Worm (Caenorhabditis elegans) whole organism, L1 larva: ENCODE data around the gene scd-1.
A peak's percentile ranks its signal among the peaks of the same experiment; 100 is the strongest.

Experiments used
- C16A3.4 ChIP-seq: fragments of 150-350 bp; optimal IDR thresholded peaks from 2 replicates; lab custom pipeline; 2014; ENCODE audit warnings: missing biosample characterization, missing genetic modification characterization
- aha-1 ChIP-seq: fragments of 150-350 bp; optimal IDR thresholded peaks from 2 replicates; lab custom pipeline; 2014; ENCODE audit warnings: missing biosample characterization, missing genetic modification characterization
- blmp-1 ChIP-seq: fragments of 150-350 bp; optimal IDR thresholded peaks from 2 replicates; lab custom pipeline; 2014; ENCODE audit warnings: missing biosample characterization, missing genetic modification characterization
- ceh-63 ChIP-seq: fragments of 200-800 bp; sonication (Bioruptor generic); optimal IDR thresholded peaks from 2 replicates; lab custom pipeline; 2018; ENCODE audit warnings: mild to moderate bottlenecking, missing genetic modification characterization, missing compliant biosample characterization
- ceh-8 ChIP-seq: fragments of 200-800 bp; sonication (Bioruptor generic); optimal IDR thresholded peaks from 2 replicates; lab custom pipeline; 2018; ENCODE audit warnings: mild to moderate bottlenecking, missing genetic modification characterization, moderate library complexity, missing compliant biosample characterization
- ceh-90 ChIP-seq: sonication (generic microtip); optimal IDR thresholded peaks from 2 replicates; lab custom pipeline; 2016; ENCODE audit warnings: missing genetic modification characterization, missing compliant biosample characterization
- ces-1 ChIP-seq: fragments of 150-350 bp; optimal IDR thresholded peaks from 2 replicates; lab custom pipeline; 2014; ENCODE audit warnings: missing biosample characterization, missing genetic modification reagents, missing genetic modification characterization
- efl-1 ChIP-seq, 4 experiments: fragments of 150-350 bp; optimal IDR thresholded peaks in 3 of 4; peaks in 1 of 4; 1 replicate in 1 of 4; 2 replicates in 3 of 4; lab custom pipeline; 2014; ENCODE audit warnings: missing biosample characterization in 2 of 4, missing genetic modification characterization in 2 of 4, missing genetic modification reagents in 2 of 4
- egl-13 ChIP-seq: sonication (generic microtip); optimal IDR thresholded peaks from 2 replicates; lab custom pipeline; 2016; ENCODE audit warnings: missing genotype, missing genetic modification reagents, missing genetic modification characterization, missing compliant biosample characterization
- elt-2 ChIP-seq: sonication (generic microtip); optimal IDR thresholded peaks from 2 replicates; lab custom pipeline; 2016; ENCODE audit warnings: missing genetic modification characterization, mild to moderate bottlenecking, inconsistent platforms, missing compliant biosample characterization, missing genetic modification reagents
- elt-3 ChIP-seq, 6 experiments: fragments of 150-350 bp in 1 of 6; sonication (generic microtip); optimal IDR thresholded peaks; 2 replicates each; lab custom pipeline; 2017 to 2018; ENCODE audit warnings: missing biosample characterization in 6 of 6, missing genetic modification characterization in 6 of 6, inconsistent platforms in 1 of 6
- ets-5 ChIP-seq: fragments of 200-800 bp; sonication (Bioruptor generic); IDR thresholded peaks from 2 replicates; pipeline ENCODE4 v1.3.6; 2022; ENCODE audit warnings: missing genetic modification characterization, missing compliant biosample characterization
- fkh-4 ChIP-seq: sonication (generic microtip); optimal IDR thresholded peaks from 2 replicates; lab custom pipeline; 2016; ENCODE audit warnings: missing compliant biosample characterization, missing genetic modification characterization, borderline replicate concordance
- fkh-8 ChIP-seq: sonication (generic microtip); optimal IDR thresholded peaks from 2 replicates; lab custom pipeline; 2016; ENCODE audit warnings: mild to moderate bottlenecking, missing genetic modification characterization, missing compliant biosample characterization
- grh-1 ChIP-seq: fragments of 200-800 bp; sonication (Bioruptor generic); IDR thresholded peaks from 2 replicates; pipeline ENCODE4 v1.3.6; 2022; ENCODE audit warnings: missing genetic modification reagents, missing genetic modification characterization, missing compliant biosample characterization
- hlh-17 ChIP-seq: fragments of 200-800 bp; sonication (Bioruptor generic); optimal IDR thresholded peaks from 2 replicates; lab custom pipeline; 2018; ENCODE audit warnings: missing genetic modification characterization, mild to moderate bottlenecking, missing compliant biosample characterization, moderate library complexity, borderline replicate concordance
- isw-1 ChIP-seq: fragments of 200-800 bp; sonication (Bioruptor generic); IDR thresholded peaks from 2 replicates; pipeline ENCODE4 v1.3.6; 2022; ENCODE audit warnings: missing genetic modification characterization, missing compliant biosample characterization
- jun-1 ChIP-seq: fragments of 150-350 bp; optimal IDR thresholded peaks from 2 replicates; lab custom pipeline; 2014; ENCODE audit warnings: missing biosample characterization, missing genetic modification reagents, missing genetic modification characterization
- lin-13 ChIP-seq: fragments of 150-350 bp; optimal IDR thresholded peaks from 2 replicates; lab custom pipeline; 2014; ENCODE audit warnings: missing biosample characterization, missing genetic modification reagents, missing genetic modification characterization
- lin-14 ChIP-seq: fragments of 200-800 bp; sonication (Bioruptor generic); optimal IDR thresholded peaks from 2 replicates; lab custom pipeline; 2018; ENCODE audit warnings: mild to moderate bottlenecking, missing genetic modification characterization, moderate library complexity, missing compliant biosample characterization
- lin-15B ChIP-seq: fragments of 150-350 bp; sonication (generic microtip); optimal IDR thresholded peaks from 3 replicates; lab custom pipeline; 2014; ENCODE audit warnings: missing biosample characterization, missing genetic modification characterization
- lin-35 ChIP-seq, 2 experiments: fragments of 150-350 bp; optimal IDR thresholded peaks; 2 replicates each; lab custom pipeline; 2014; ENCODE audit warnings: missing biosample characterization in 2 of 2, missing genetic modification characterization in 2 of 2, missing genetic modification reagents in 2 of 2
- lir-3 ChIP-seq: sonication (generic microtip); optimal IDR thresholded peaks from 2 replicates; lab custom pipeline; 2016; ENCODE audit warnings: mild to moderate bottlenecking, missing genetic modification characterization, moderate library complexity, missing compliant biosample characterization; ENCODE audit not compliant: poor library complexity
- mef-2 ChIP-seq: fragments of 150-350 bp; optimal IDR thresholded peaks from 2 replicates; lab custom pipeline; 2014; ENCODE audit warnings: missing biosample characterization, missing genetic modification characterization
- nhr-11 ChIP-seq: fragments of 150-350 bp; optimal IDR thresholded peaks from 2 replicates; lab custom pipeline; 2014; ENCODE audit warnings: missing biosample characterization, missing genetic modification characterization
- nhr-12 ChIP-seq: sonication (generic microtip); optimal IDR thresholded peaks from 2 replicates; lab custom pipeline; 2017; ENCODE audit warnings: missing biosample characterization, missing genetic modification characterization
- nhr-19 ChIP-seq: fragments of 200-800 bp; sonication (Bioruptor generic); conservative IDR thresholded peaks from 2 replicates; pipeline ENCODE4 v1.3.6; 2022; ENCODE audit warnings: missing genetic modification characterization, missing compliant biosample characterization
- nhr-20 ChIP-seq: sonication (generic microtip); optimal IDR thresholded peaks from 2 replicates; lab custom pipeline; 2016; ENCODE audit warnings: mild to moderate bottlenecking, missing genetic modification characterization, missing compliant biosample characterization
- nhr-237 ChIP-seq: fragments of 150-350 bp; optimal IDR thresholded peaks from 2 replicates; lab custom pipeline; 2014; ENCODE audit warnings: missing biosample characterization, missing genetic modification characterization
- nhr-28 ChIP-seq: fragments of 150-350 bp; optimal IDR thresholded peaks from 2 replicates; lab custom pipeline; 2014; ENCODE audit warnings: missing biosample characterization, missing genetic modification characterization
- nhr-71 ChIP-seq: sonication (generic microtip); optimal IDR thresholded peaks from 2 replicates; lab custom pipeline; 2016; ENCODE audit warnings: mild to moderate bottlenecking, missing genetic modification characterization, moderate library complexity, missing compliant biosample characterization
- nhr-76 ChIP-seq: sonication (generic microtip); optimal IDR thresholded peaks from 2 replicates; lab custom pipeline; 2017; ENCODE audit warnings: missing biosample characterization, missing genetic modification characterization
- nhr-84 ChIP-seq: sonication (generic microtip); optimal IDR thresholded peaks from 2 replicates; lab custom pipeline; 2017; ENCODE audit warnings: missing biosample characterization, missing genetic modification characterization
- pqm-1 ChIP-seq: sonication (generic microtip); optimal IDR thresholded peaks from 3 replicates; lab custom pipeline; 2017; ENCODE audit warnings: missing biosample characterization, missing genetic modification characterization
- rnt-1 ChIP-seq: sonication (generic microtip); optimal IDR thresholded peaks from 2 replicates; lab custom pipeline; 2016; ENCODE audit warnings: mild to moderate bottlenecking, missing genetic modification characterization, moderate library complexity, missing compliant biosample characterization
- snpc-4 ChIP-seq: fragments of 150-350 bp; optimal IDR thresholded peaks from 2 replicates; lab custom pipeline; 2014; ENCODE audit warnings: missing biosample characterization, missing genetic modification characterization
- snu-23 ChIP-seq: sonication (generic microtip); optimal IDR thresholded peaks from 2 replicates; lab custom pipeline; 2016; ENCODE audit warnings: missing genetic modification characterization, missing compliant biosample characterization
- sox-4 ChIP-seq: sonication (generic microtip); optimal IDR thresholded peaks from 2 replicates; lab custom pipeline; 2016; ENCODE audit warnings: missing genetic modification characterization, missing compliant biosample characterization
- sptf-1 ChIP-seq: fragments of 150-350 bp; optimal IDR thresholded peaks from 2 replicates; lab custom pipeline; 2014; ENCODE audit warnings: missing biosample characterization, missing genetic modification characterization
- sup-37 ChIP-seq: fragments of 200-800 bp; sonication (Bioruptor generic); optimal IDR thresholded peaks from 2 replicates; lab custom pipeline; 2018; ENCODE audit warnings: mild to moderate bottlenecking, missing genetic modification characterization, missing compliant biosample characterization
- swsn-7 ChIP-seq: sonication (generic microtip); optimal IDR thresholded peaks from 2 replicates; lab custom pipeline; 2016; ENCODE audit warnings: missing genetic modification characterization, missing compliant biosample characterization
- unc-62 ChIP-seq: fragments of 150-350 bp; optimal IDR thresholded peaks from 2 replicates; lab custom pipeline; 2014; ENCODE audit warnings: missing biosample characterization, missing genetic modification reagents, missing genetic modification characterization
- unc-98 ChIP-seq: fragments of 200-800 bp; sonication (Bioruptor generic); IDR thresholded peaks from 2 replicates; pipeline ENCODE4 v1.3.6; 2022; ENCODE audit warnings: missing genetic modification characterization, missing compliant biosample characterization
- vab-15 ChIP-seq: sonication (generic microtip); optimal IDR thresholded peaks from 2 replicates; lab custom pipeline; 2017; ENCODE audit warnings: missing genotype, mild to moderate bottlenecking, missing genetic modification characterization, missing compliant biosample characterization
- xbp-1 ChIP-seq: sonication (generic microtip); optimal IDR thresholded peaks from 2 replicates; lab custom pipeline; 2016; ENCODE audit warnings: missing genetic modification characterization, missing compliant biosample characterization
- ztf-11 ChIP-seq, 2 experiments: sonication (generic microtip); optimal IDR thresholded peaks; 2 replicates each; lab custom pipeline; 2016 to 2017; ENCODE audit warnings: missing genetic modification characterization in 2 of 2, missing biosample characterization in 1 of 2, missing compliant biosample characterization in 1 of 2
- ztf-4 ChIP-seq: fragments of 150-350 bp; optimal IDR thresholded peaks from 2 replicates; lab custom pipeline; 2014; ENCODE audit warnings: missing biosample characterization, missing genetic modification characterization

The scd-1 gene

ce11 chrX:12525359-12525839 lies at the start of gene scd-1:
TSS of gene scd-1 (minus strand) at chrX:12525789.
- no peak for TF ChIP-seq lin-14 (GFP tag; lab: Kevin White, UChicago)
- no peak for TF ChIP-seq aha-1 (tag; lab: Kevin White, UChicago)
- no peak for TF ChIP-seq nhr-76 (tag; lab: Kevin White, UChicago)
- TF ChIP-seq lin-13 (GFP tag; lab: Kevin White, UChicago), result no peak
- no peak for TF ChIP-seq rnt-1 (tag; lab: Kevin White, UChicago)
- no peak for TF ChIP-seq lir-3 (tag; lab: Kevin White, UChicago)
- no peak for TF ChIP-seq elt-3 (tag; optimal IDR thresholded peaks at IDR 0.05; lab: Kevin White, UChicago)
- TF ChIP-seq swsn-7, result no peak
- no peak for TF ChIP-seq fkh-4 (tag; lab: Kevin White, UChicago)
- TF ChIP-seq elt-2, result no peak
- TF ChIP-seq unc-98 (GFP tag; lab: Robert Waterston, UW), result no peak
- no peak for TF ChIP-seq nhr-71 (tag; lab: Kevin White, UChicago)
- no peak for TF ChIP-seq egl-13 (tag; lab: Kevin White, UChicago)
- no peak for TF ChIP-seq blmp-1
- no peak for TF ChIP-seq ztf-4 (tag; lab: Kevin White, UChicago)
- TF ChIP-seq nhr-12 (tag; lab: Kevin White, UChicago), result no peak

ce11 chrX:12574473-12574872 lies 48.9 kb upstream of the scd-1 start, which contains the start of gene T24D5.1:
TSS of gene T24D5.1 (plus strand) at chrX:12574773.
- TF ChIP-seq sup-37 (GFP tag; lab: Kevin White, UChicago) (no peak), nhr-237 (no peak), jun-1 (tag; lab: Kevin White, UChicago) (no peak), efl-1 (optimal IDR thresholded peaks at IDR 0.05; lab: Kevin White, UChicago) (no peak), efl-1 (GFP tag; optimal IDR thresholded peaks at IDR 0.05 in 1 of 2; lab: Kevin White, UChicago) (no peak), nhr-84 (no peak), fkh-8 (tag; lab: Kevin White, UChicago) (no peak), xbp-1 (tag; lab: Kevin White, UChicago) (no peak), ceh-63 (no peak), mef-2 (no peak), sptf-1 (tag; lab: Kevin White, UChicago) (no peak), nhr-20 (tag; lab: Kevin White, UChicago) (no peak), lin-14 (GFP tag; lab: Kevin White, UChicago) (no peak), lin-13 (GFP tag; lab: Kevin White, UChicago) (no peak), ceh-90 (no peak), vab-15 (tag; lab: Kevin White, UChicago) (no peak), ces-1 (GFP tag; lab: Kevin White, UChicago) (no peak), snu-23 (no peak), swsn-7 (no peak)
- TF ChIP-seq, all 84 proteins: peak for 0

ce11 chrX:12563589-12563988 lies 38.0 kb upstream of the scd-1 start:
- no peak for TF ChIP-seq nhr-76 (tag; lab: Kevin White, UChicago)
- peak; percentile 41 for TF ChIP-seq ceh-8 (GFP tag; lab: Kevin White, UChicago)
- no peak for TF ChIP-seq unc-62 (GFP tag; lab: Kevin White, UChicago)
- TF ChIP-seq lin-15B, result no peak
- no peak for TF ChIP-seq vab-15 (tag; lab: Kevin White, UChicago)
- peak; percentile 77 for TF ChIP-seq rnt-1 (tag; lab: Kevin White, UChicago)
- TF ChIP-seq grh-1 (GFP tag; lab: Robert Waterston, UW), result no peak
- TF ChIP-seq unc-98 (GFP tag; lab: Robert Waterston, UW), result no peak
- TF ChIP-seq xbp-1 (tag; lab: Kevin White, UChicago), result peak; percentile 61
- TF ChIP-seq nhr-11 (tag; lab: Kevin White, UChicago), result no peak
- TF ChIP-seq jun-1 (tag; lab: Kevin White, UChicago), result peak; percentile 70
- peak; percentile 49 for TF ChIP-seq isw-1 (GFP tag; lab: Robert Waterston, UW)
- TF ChIP-seq C16A3.4 (tag; lab: Kevin White, UChicago), result peak; percentile 74
- TF ChIP-seq hlh-17, result no peak
- no peak for TF ChIP-seq pqm-1
- peak; percentile 75 for TF ChIP-seq swsn-7
- TF ChIP-seq ceh-90, result no peak
- TF ChIP-seq aha-1 (tag; lab: Kevin White, UChicago), result no peak
- peak; percentile 18 for TF ChIP-seq snpc-4 (tag; lab: Kevin White, UChicago)
- TF ChIP-seq nhr-19, result peak; percentile 77
- no peak for TF ChIP-seq ets-5 (GFP tag; lab: Robert Waterston, UW)
- no peak for TF ChIP-seq nhr-28
- no peak for TF ChIP-seq nhr-237
- peak in 1 of 6 experiments; percentile 53 for TF ChIP-seq elt-3 (tag; optimal IDR thresholded peaks at IDR 0.05; lab: Kevin White, UChicago)
- TF ChIP-seq lin-14 (GFP tag; lab: Kevin White, UChicago), result peak; percentile 78
- TF ChIP-seq lin-35 (GFP tag; optimal IDR thresholded peaks at IDR 0.05; lab: Kevin White, UChicago), result peak; percentile 45 to 64
- TF ChIP-seq ztf-11 (tag; optimal IDR thresholded peaks at IDR 0.05; lab: Kevin White, UChicago), result peak in 1 of 2 experiments; percentile 48
- TF ChIP-seq sox-4 (tag; lab: Kevin White, UChicago), result peak; percentile 10
